Fruit fly (Drosophila melanogaster) whole organism: ENCODE data around the gene CG34309.

ENCODE experiments used
- CG8478 ChIP-seq: fragments of >200 bp; optimal IDR thresholded peaks from 2 replicates; lab custom pipeline; 2018; ENCODE audit warnings: inconsistent platforms
- Dll ChIP-seq: fragments of >200 bp; optimal IDR thresholded peaks from 2 replicates; lab custom pipeline; 2017
- EcR ChIP-seq, 2 experiments: fragments of >200 bp; optimal IDR thresholded peaks; 2 replicates each; lab custom pipeline; 2017; ENCODE audit warnings: missing biosample characterization in 2 of 2, missing genetic modification characterization in 2 of 2, missing genetic modification reagents in 2 of 2
- pan ChIP-seq: fragments of >200 bp; optimal IDR thresholded peaks from 2 replicates; lab custom pipeline; 2017
- psq ChIP-seq: fragments of >200 bp; optimal IDR thresholded peaks from 2 replicates; lab custom pipeline; 2017
- usp ChIP-seq: fragments of >200 bp; optimal IDR thresholded peaks from 2 replicates; lab custom pipeline; 2017; ENCODE audit warnings: missing biosample characterization, missing genetic modification characterization, mixed read lengths

Gene CG34309

dm6 chr3R:13366561-13367518 lies 5.6 kb upstream of the CG34309 start, which contains the start of gene Elp6:
TSS of gene Elp6 (minus strand) at chr3R:13366910.
- no peak for TF ChIP-seq CG8478 (lab: Kevin White, UChicago)
- TF ChIP-seq EcR (GFP tag; optimal IDR thresholded peaks at IDR 0.05; lab: Kevin White, UChicago) = no peak
- TF ChIP-seq pan (lab: Kevin White, UChicago) = no peak
- TF ChIP-seq usp (GFP tag; lab: Kevin White, UChicago) = no peak
- TF ChIP-seq Dll = no peak
- TF ChIP-seq psq (lab: Kevin White, UChicago) = no peak

- no peak for TF ChIP-seq Dll
- no peak for TF ChIP-seq pan (lab: Kevin White, UChicago)
- no peak for TF ChIP-seq usp (GFP tag; lab: Kevin White, UChicago)
- TF ChIP-seq psq (lab: Kevin White, UChicago) = no peak
- no peak for TF ChIP-seq EcR (GFP tag; optimal IDR thresholded peaks at IDR 0.05; lab: Kevin White, UChicago)
- TF ChIP-seq CG8478 (lab: Kevin White, UChicago) = no peak
Measured at dm6 chr3R:13369348-13369747, 3.1 kb upstream of the CG34309 start, which contains the start of gene CheA87a. TSS of gene CheA87a (plus strand) at chr3R:13369648.

- no peak for TF ChIP-seq usp (GFP tag; lab: Kevin White, UChicago)
- no peak for TF ChIP-seq EcR (GFP tag; optimal IDR thresholded peaks at IDR 0.05; lab: Kevin White, UChicago)
- no peak for TF ChIP-seq CG8478 (lab: Kevin White, UChicago)
- no peak for TF ChIP-seq Dll
- no peak for TF ChIP-seq psq (lab: Kevin White, UChicago)
- no peak for TF ChIP-seq pan (lab: Kevin White, UChicago)
Measured at dm6 chr3R:13374913-13375312, 2.5 kb downstream of the CG34309 start.

- TF ChIP-seq usp (GFP tag; lab: Kevin White, UChicago) (no peak), CG8478 (lab: Kevin White, UChicago) (no peak), EcR (GFP tag; optimal IDR thresholded peaks at IDR 0.05; lab: Kevin White, UChicago) (no peak), psq (lab: Kevin White, UChicago) (no peak), pan (lab: Kevin White, UChicago) (no peak), Dll (no peak)
Measured at dm6 chr3R:13379675-13380074, 7.2 kb downstream of the CG34309 start, which contains the start of the genes CG9813 and CG8870. TSS of gene CG9813 (minus strand) at chr3R:13379775. TSS of gene CG8870 (plus strand) at chr3R:13379842.

- TF ChIP-seq psq (lab: Kevin White, UChicago) (no peak), usp (GFP tag; lab: Kevin White, UChicago) (no peak), CG8478 (lab: Kevin White, UChicago) (no peak), EcR (GFP tag; optimal IDR thresholded peaks at IDR 0.05; lab: Kevin White, UChicago) (no peak), pan (lab: Kevin White, UChicago) (no peak), Dll (no peak)
Measured at dm6 chr3R:13381744-13382435, 9.5 kb downstream of the CG34309 start, which contains the start of the genes mRpS21 and Droj2. TSS of gene mRpS21 (minus strand) at chr3R:13381809. TSS of gene Droj2 (plus strand) at chr3R:13382106.

- TF ChIP-seq Dll = no peak
- TF ChIP-seq psq (lab: Kevin White, UChicago) = no peak
- TF ChIP-seq usp (GFP tag; lab: Kevin White, UChicago) = no peak
- TF ChIP-seq pan (lab: Kevin White, UChicago) = no peak
- no peak for TF ChIP-seq CG8478 (lab: Kevin White, UChicago)
- TF ChIP-seq EcR (GFP tag; optimal IDR thresholded peaks at IDR 0.05; lab: Kevin White, UChicago) = no peak
Measured at dm6 chr3R:13382656-13383142, 10.3 kb downstream of the CG34309 start.

dm6 chr3R:13385105-13385504 lies 12.7 kb downstream of the CG34309 start:
- TF ChIP-seq pan (lab: Kevin White, UChicago) (no peak), usp (GFP tag; lab: Kevin White, UChicago) (no peak), Dll (no peak), EcR (GFP tag; optimal IDR thresholded peaks at IDR 0.05; lab: Kevin White, UChicago) (no peak), psq (lab: Kevin White, UChicago) (no peak), CG8478 (lab: Kevin White, UChicago) (no peak)

- TF ChIP-seq EcR (GFP tag; optimal IDR thresholded peaks at IDR 0.05; lab: Kevin White, UChicago) (no peak), psq (lab: Kevin White, UChicago) (no peak), CG8478 (lab: Kevin White, UChicago) (no peak), usp (GFP tag; lab: Kevin White, UChicago) (no peak)
Measured at dm6 chr3R:13388160-13388870, 15.9 kb downstream of the CG34309 start, which contains the start of gene CG9799. TSS of gene CG9799 (minus strand) at chr3R:13388709.

dm6 chr3R:13390490-13390889 lies 18.1 kb downstream of the CG34309 start:
- no peak for TF ChIP-seq Dll
- no peak for TF ChIP-seq psq (lab: Kevin White, UChicago)
- no peak for TF ChIP-seq CG8478 (lab: Kevin White, UChicago)
- no peak for TF ChIP-seq usp (GFP tag; lab: Kevin White, UChicago)
- no peak for TF ChIP-seq EcR (GFP tag; optimal IDR thresholded peaks at IDR 0.05; lab: Kevin White, UChicago)
- no peak for TF ChIP-seq pan (lab: Kevin White, UChicago)

- TF ChIP-seq pan (lab: Kevin White, UChicago) = no peak
- TF ChIP-seq usp (GFP tag; lab: Kevin White, UChicago) = no peak
- no peak for TF ChIP-seq psq (lab: Kevin White, UChicago)
- TF ChIP-seq CG8478 (lab: Kevin White, UChicago) = no peak
- no peak for TF ChIP-seq EcR (GFP tag; optimal IDR thresholded peaks at IDR 0.05; lab: Kevin White, UChicago)
- TF ChIP-seq Dll = no peak
Measured at dm6 chr3R:13393009-13393408, 20.6 kb downstream of the CG34309 start.
